Fruit fly (Drosophila melanogaster) whole organism, embryonic: ENCODE measurements around the gene Andorra.

Source experiments
- ATbp ChIP-seq: fragments of 200-800 bp; sonication (Bioruptor generic); optimal IDR thresholded peaks from 2 replicates; lab custom pipeline; 2017; ENCODE audit warnings: missing biosample characterization, mild to moderate bottlenecking, missing genetic modification characterization, missing genetic modification reagents
- BEAF-32 ChIP-seq: fragments of 200-800 bp; sonication (Bioruptor generic); optimal IDR thresholded peaks from 3 replicates; lab custom pipeline; 2017; ENCODE audit warnings: missing biosample characterization, missing genetic modification characterization, mild to moderate bottlenecking, moderate library complexity, missing genetic modification reagents
- CG10462 ChIP-seq: fragments of 200-800 bp; sonication (Bioruptor generic); optimal IDR thresholded peaks from 2 replicates; lab custom pipeline; 2016; ENCODE audit warnings: missing biosample characterization, missing genetic modification characterization
- CG13624 ChIP-seq: fragments of 200-800 bp; sonication (Bioruptor generic); optimal IDR thresholded peaks from 2 replicates; lab custom pipeline; 2016; ENCODE audit warnings: missing biosample characterization, missing genetic modification characterization
- CG14860 ChIP-seq: fragments of 200-800 bp; sonication (Bioruptor generic); IDR thresholded peaks from 3 replicates; pipeline ENCODE4 v1.3.6; 2022; ENCODE audit warnings: missing biosample characterization, missing genetic modification characterization; ENCODE audit not compliant: partially characterized antibody
- CG1603 ChIP-seq: fragments of 200-800 bp; sonication (Bioruptor generic); optimal IDR thresholded peaks from 2 replicates; lab custom pipeline; 2019; ENCODE audit warnings: missing biosample characterization, mild to moderate bottlenecking, missing genetic modification characterization, moderate library complexity
- CG1647 ChIP-seq: fragments of 200-800 bp; sonication (Bioruptor generic); optimal IDR thresholded peaks from 3 replicates; lab custom pipeline; 2016; ENCODE audit warnings: missing biosample characterization, missing genetic modification characterization
- CG16813 ChIP-seq: fragments of 200-800 bp; sonication (Bioruptor generic); IDR thresholded peaks from 3 replicates; pipeline ENCODE4 v1.3.6; 2022; ENCODE audit warnings: missing biosample characterization, missing genetic modification characterization; ENCODE audit not compliant: partially characterized antibody
- CG17912 ChIP-seq: fragments of 200-800 bp; sonication (Bioruptor generic); optimal IDR thresholded peaks from 2 replicates; lab custom pipeline; 2018; ENCODE audit warnings: missing biosample characterization, mild to moderate bottlenecking, missing genetic modification characterization
- CG33213 ChIP-seq: fragments of 200-800 bp; sonication (Bioruptor generic); optimal IDR thresholded peaks from 3 replicates; lab custom pipeline; 2016; ENCODE audit warnings: missing biosample characterization, missing genetic modification characterization
- CG42726 ChIP-seq: fragments of 200-800 bp; sonication (Bioruptor generic); IDR thresholded peaks from 2 replicates; pipeline ENCODE4 v1.3.6; 2022; ENCODE audit warnings: missing biosample characterization, missing genetic modification characterization; ENCODE audit not compliant: partially characterized antibody
- CG4617 ChIP-seq: fragments of 200-800 bp; sonication (Bioruptor generic); optimal IDR thresholded peaks from 3 replicates; lab custom pipeline; 2016; ENCODE audit warnings: missing biosample characterization, missing genetic modification characterization, borderline replicate concordance
- CG6272 ChIP-seq: fragments of 200-800 bp; sonication (Bioruptor generic); IDR thresholded peaks from 2 replicates; pipeline ENCODE4 v1.3.6; 2022; ENCODE audit warnings: missing biosample characterization, missing genetic modification characterization
- CG8290 ChIP-seq, 3 experiments: fragments of 200-800 bp; sonication (Bioruptor generic); optimal IDR thresholded peaks; 2 replicates each; lab custom pipeline; 2016 to 2019; ENCODE audit warnings: missing biosample characterization in 3 of 3, missing genetic modification characterization in 3 of 3, mild to moderate bottlenecking in 2 of 3, moderate library complexity in 1 of 3
- CTCF ChIP-seq: fragments of 200-800 bp; sonication (Bioruptor generic); optimal IDR thresholded peaks from 2 replicates; lab custom pipeline; 2017; ENCODE audit warnings: missing biosample characterization, mild to moderate bottlenecking, missing genetic modification characterization, moderate library complexity
- Dad ChIP-seq: fragments of 200-800 bp; sonication (Bioruptor generic); optimal IDR thresholded peaks from 3 replicates; lab custom pipeline; 2016; ENCODE audit warnings: missing biosample characterization, missing genetic modification characterization
- E2f2 ChIP-seq: fragments of 200-800 bp; sonication (Bioruptor generic); IDR thresholded peaks from 2 replicates; pipeline ENCODE4 v1.3.6; 2022; ENCODE audit warnings: missing biosample characterization, missing genetic modification characterization
- Fer1 ChIP-seq: fragments of 200-800 bp; sonication (Bioruptor generic); optimal IDR thresholded peaks from 2 replicates; lab custom pipeline; 2017; ENCODE audit warnings: missing biosample characterization, mild to moderate bottlenecking, missing genetic modification characterization
- HLH54F ChIP-seq: fragments of 200-800 bp; sonication (Bioruptor generic); optimal IDR thresholded peaks from 3 replicates; lab custom pipeline; 2016; ENCODE audit warnings: missing biosample characterization, missing genetic modification characterization
- MBD-R2 ChIP-seq: fragments of 200-800 bp; sonication (Bioruptor generic); IDR thresholded peaks from 2 replicates; pipeline ENCODE4 v1.3.6; 2022; ENCODE audit warnings: missing biosample characterization, missing genetic modification characterization
- MESR4 ChIP-seq: fragments of 200-800 bp; sonication (Bioruptor generic); optimal IDR thresholded peaks from 2 replicates; lab custom pipeline; 2018; ENCODE audit warnings: missing biosample characterization, mild to moderate bottlenecking, missing genetic modification characterization, moderate library complexity
- Med ChIP-seq: fragments of 200-800 bp; sonication (Bioruptor generic); peaks from one replicate; lab custom pipeline; 2016; ENCODE audit warnings: missing biosample characterization, missing genetic modification characterization, mild to moderate bottlenecking, inconsistent platforms, moderate library complexity
- Mes4 ChIP-seq: fragments of 200-800 bp; sonication (Bioruptor generic); optimal IDR thresholded peaks from 2 replicates; lab custom pipeline; 2016; ENCODE audit warnings: missing biosample characterization, missing genetic modification characterization
- YL-1 ChIP-seq: fragments of 200-800 bp; sonication (Bioruptor generic); optimal IDR thresholded peaks from 3 replicates; lab custom pipeline; 2017; ENCODE audit warnings: missing biosample characterization, mild to moderate bottlenecking, missing genetic modification characterization
- ase ChIP-seq: fragments of 200-800 bp; sonication (Bioruptor generic); IDR thresholded peaks from 3 replicates; pipeline ENCODE4 v1.3.6; 2022; ENCODE audit warnings: missing biosample characterization, missing genetic modification characterization
- btn ChIP-seq: fragments of 200-800 bp; sonication (Bioruptor generic); optimal IDR thresholded peaks from 2 replicates; lab custom pipeline; 2016; ENCODE audit warnings: missing biosample characterization, missing genetic modification characterization
- cad ChIP-seq: fragments of >200 bp; optimal IDR thresholded peaks from 2 replicates; lab custom pipeline; 2017; ENCODE audit warnings: missing biosample characterization, missing genetic modification characterization
- cg ChIP-seq: fragments of 200-800 bp; sonication (Bioruptor generic); optimal IDR thresholded peaks from 3 replicates; lab custom pipeline; 2019; ENCODE audit warnings: missing biosample characterization, mild to moderate bottlenecking, missing genetic modification characterization, moderate library complexity
- dysf ChIP-seq: fragments of 200-800 bp; sonication (Bioruptor generic); IDR thresholded peaks from 3 replicates; pipeline ENCODE4 v1.3.6; 2022; ENCODE audit warnings: missing biosample characterization, missing genetic modification characterization
- esg ChIP-seq: fragments of 200-800 bp; sonication (Bioruptor generic); conservative IDR thresholded peaks from 2 replicates; pipeline ENCODE4 v1.3.6; 2022; ENCODE audit warnings: missing biosample characterization, missing genetic modification characterization
- fd102C ChIP-seq: fragments of 200-800 bp; sonication (Bioruptor generic); optimal IDR thresholded peaks from 2 replicates; lab custom pipeline; 2018; ENCODE audit warnings: missing biosample characterization, mild to moderate bottlenecking, missing genetic modification characterization, moderate library complexity
- gce ChIP-seq: fragments of 200-800 bp; sonication (Bioruptor generic); IDR thresholded peaks from 3 replicates; pipeline ENCODE4 v1.3.6; 2022; ENCODE audit warnings: missing biosample characterization, missing genetic modification characterization
- gfzf ChIP-seq: fragments of 200-800 bp; sonication (Bioruptor generic); optimal IDR thresholded peaks from 2 replicates; lab custom pipeline; 2016; ENCODE audit warnings: missing biosample characterization, mild to moderate bottlenecking, missing genetic modification characterization, moderate library complexity
- gro ChIP-seq: fragments of 200-800 bp; sonication (Bioruptor generic); optimal IDR thresholded peaks from 2 replicates; lab custom pipeline; 2016; ENCODE audit warnings: missing biosample characterization, missing genetic modification characterization
- inv ChIP-seq: fragments of 200-800 bp; sonication (Bioruptor generic); IDR thresholded peaks from 2 replicates; pipeline ENCODE4 v1.3.6; 2022; ENCODE audit warnings: missing biosample characterization, missing genetic modification characterization; ENCODE audit not compliant: partially characterized antibody
- jumu ChIP-seq: fragments of 200-800 bp; sonication (Bioruptor generic); optimal IDR thresholded peaks from 3 replicates; lab custom pipeline; 2016; ENCODE audit warnings: missing biosample characterization, missing genetic modification characterization
- knrl ChIP-seq: fragments of 200-800 bp; sonication (Bioruptor generic); IDR thresholded peaks from 3 replicates; pipeline ENCODE4 v1.3.6; 2022; ENCODE audit warnings: missing biosample characterization, missing genetic modification characterization; ENCODE audit not compliant: partially characterized antibody
- oc ChIP-seq: fragments of 200-800 bp; sonication (Bioruptor generic); optimal IDR thresholded peaks from 2 replicates; lab custom pipeline; 2018; ENCODE audit warnings: missing biosample characterization, mild to moderate bottlenecking, missing genetic modification characterization, moderate library complexity
- sqz ChIP-seq: fragments of 200-800 bp; sonication (Bioruptor generic); optimal IDR thresholded peaks from 3 replicates; lab custom pipeline; 2018; ENCODE audit warnings: missing biosample characterization, mild to moderate bottlenecking, missing genetic modification characterization
- sug ChIP-seq: fragments of 200-800 bp; optimal IDR thresholded peaks from 2 replicates; lab custom pipeline; 2019; ENCODE audit warnings: missing biosample characterization, mild to moderate bottlenecking, missing genetic modification characterization, moderate library complexity

Andorra gene

DNA sequence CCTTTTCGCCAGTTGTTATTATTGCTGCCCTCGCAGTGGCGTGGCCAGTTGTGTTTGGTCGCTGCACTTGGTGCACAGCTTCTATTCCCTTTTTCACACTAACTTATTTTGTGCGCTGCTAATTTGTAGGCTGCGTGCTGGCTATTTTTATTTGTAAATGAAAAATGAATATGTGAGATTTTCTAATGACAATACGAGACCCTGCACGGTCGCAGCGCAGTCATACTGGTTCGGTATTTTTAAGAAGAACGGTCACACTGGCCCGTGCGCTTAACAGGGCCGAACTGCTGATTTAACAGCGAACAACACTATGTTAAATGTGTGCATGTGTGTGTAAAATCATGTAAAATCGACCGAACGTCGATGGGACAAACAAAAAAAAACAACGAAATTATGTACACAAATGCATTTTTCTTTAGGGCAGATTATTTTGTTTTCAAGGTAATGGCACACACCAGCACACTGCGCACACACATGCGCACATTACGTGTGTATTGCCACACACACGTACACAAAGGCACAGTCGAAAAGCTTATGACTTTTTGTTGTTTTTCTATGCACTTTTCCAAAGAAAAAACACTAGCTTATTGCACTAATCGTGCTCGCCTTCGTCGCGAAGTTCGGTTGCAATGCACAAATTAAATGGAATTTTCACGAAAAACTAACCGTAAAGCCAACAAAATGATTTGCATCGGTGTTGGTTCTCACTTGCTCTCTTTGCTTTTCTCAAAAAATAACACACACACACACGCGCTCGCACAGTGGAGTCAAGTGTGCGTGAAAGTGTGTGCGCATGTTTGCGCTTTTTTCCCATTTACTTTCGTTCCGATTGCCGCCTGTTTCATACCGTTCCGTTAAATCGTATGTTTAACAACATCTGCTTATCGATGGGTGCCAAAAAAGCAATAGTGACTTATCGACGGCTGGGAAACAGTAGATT is 42.1 kb downstream of the Andorra start, which contains the start of gene ari-1 (continued):
- TF ChIP-seq Fer1, result peak; percentile 1
- TF ChIP-seq Med (GFP tag; lab: Kevin White, UChicago), result peak; percentile 76
- 0 out of 2 replicates have a peak, but pooled peaks have one; percentile 19 for TF ChIP-seq CG42726 (GFP tag; lab: Robert Waterston, UW)
- peak; percentile 58 for TF ChIP-seq YL-1 (GFP tag; lab: Kevin White, UChicago)
- TF ChIP-seq MESR4 (GFP tag; lab: Kevin White, UChicago), result peak; percentile 90
- no peak for TF ChIP-seq Mes4 (GFP tag; lab: Kevin White, UChicago)
- TF ChIP-seq CG4617 (GFP tag; lab: Kevin White, UChicago), result peak; percentile 50
- TF ChIP-seq btn, result no peak
- no peak for TF ChIP-seq CG10462 (GFP tag; lab: Kevin White, UChicago)
- no peak for TF ChIP-seq esg
- TF ChIP-seq MBD-R2, result peak; percentile 35; the same call in 1 of the 2 replicates
- TF ChIP-seq cg (GFP tag; lab: Kevin White, UChicago), result peak; percentile 97
- TF ChIP-seq cad, result no peak
- peak; percentile 54 for TF ChIP-seq BEAF-32 (GFP tag; lab: Kevin White, UChicago)
- TF ChIP-seq HLH54F, result no peak
- no peak for TF ChIP-seq sug
- no peak for TF ChIP-seq ase
- no peak for TF ChIP-seq gce (GFP tag; lab: Robert Waterston, UW)
- no peak for TF ChIP-seq dysf (GFP tag; lab: Robert Waterston, UW)
- TF ChIP-seq CG8290 (GFP tag; optimal IDR thresholded peaks at IDR 0.05; lab: Kevin White, UChicago), result no peak
- peak in 1 of 2 experiments; percentile 52 for TF ChIP-seq CG8290 (tag; optimal IDR thresholded peaks at IDR 0.05; lab: Kevin White, UChicago)
- no peak for TF ChIP-seq CG6272 (GFP tag; lab: Robert Waterston, UW)
- no peak for TF ChIP-seq Dad (GFP tag; lab: Kevin White, UChicago)
- TF ChIP-seq E2f2 (GFP tag; lab: Robert Waterston, UW), result peak; percentile 18; the same call in 1 of the 2 replicates
- TF ChIP-seq fd102C, result no peak
- 0 out of 3 replicates have a peak, but pooled peaks have one; percentile 29 for TF ChIP-seq CG14860 (GFP tag; lab: Robert Waterston, UW)
- peak; percentile 46 for TF ChIP-seq CG16813 (GFP tag; lab: Robert Waterston, UW)
- TF ChIP-seq CG17912 (GFP tag; lab: Kevin White, UChicago), result no peak
- peak; percentile 32 for TF ChIP-seq gro
- TF ChIP-seq CTCF (GFP tag; lab: Kevin White, UChicago), result no peak
- peak; percentile 58 for TF ChIP-seq CG1603
- TF ChIP-seq gfzf (GFP tag; lab: Kevin White, UChicago), result peak; percentile 82
- peak; percentile 35 for TF ChIP-seq ATbp (GFP tag; lab: Kevin White, UChicago)
- TF ChIP-seq CG33213 (GFP tag; lab: Kevin White, UChicago), result peak; percentile 41
- peak; percentile 41; the same call in 2 of the 3 replicates for TF ChIP-seq knrl
- peak; percentile 9 for TF ChIP-seq sqz (GFP tag; lab: Kevin White, UChicago)
- no peak for TF ChIP-seq CG1647
- peak; percentile 61 for TF ChIP-seq CG13624 (GFP tag; lab: Kevin White, UChicago)
- TF ChIP-seq jumu (GFP tag; lab: Kevin White, UChicago), result no peak
- no peak for TF ChIP-seq oc (tag; lab: Kevin White, UChicago)
- TF ChIP-seq inv (GFP tag; lab: Robert Waterston, UW), result 0 out of 2 replicates have a peak, but pooled peaks have one; percentile 10
